Worm (Caenorhabditis elegans): ENCODE data around the gene T12D8.5.

The T12D8.5 gene

ce11 chrIII:13640003-13640499 is 13.5 kb upstream of the T12D8.5 start:
- TF ChIP-seq lin-54 (GFP tag; optimal IDR thresholded peaks at IDR 0.05) (no peak), unc-62 (GFP tag; optimal IDR thresholded peaks at IDR 0.05) (no peak), zfh-2 (GFP tag; conservative IDR thresholded peaks at IDR 0.05) (peak; percentile 61), F49E8.2 (tag; optimal IDR thresholded peaks at IDR 0.05; ENCODE audit: insufficient read depth) (no peak), D2030.7 (GFP tag; IDR thresholded peaks at IDR 0.05) (no peak), egrh-3 (GFP tag; IDR thresholded peaks at IDR 0.05) (peak; percentile 21; the same call in 1 of the 2 replicates), sdz-38 (tag; optimal IDR thresholded peaks at IDR 0.05) (no peak)

DNA sequence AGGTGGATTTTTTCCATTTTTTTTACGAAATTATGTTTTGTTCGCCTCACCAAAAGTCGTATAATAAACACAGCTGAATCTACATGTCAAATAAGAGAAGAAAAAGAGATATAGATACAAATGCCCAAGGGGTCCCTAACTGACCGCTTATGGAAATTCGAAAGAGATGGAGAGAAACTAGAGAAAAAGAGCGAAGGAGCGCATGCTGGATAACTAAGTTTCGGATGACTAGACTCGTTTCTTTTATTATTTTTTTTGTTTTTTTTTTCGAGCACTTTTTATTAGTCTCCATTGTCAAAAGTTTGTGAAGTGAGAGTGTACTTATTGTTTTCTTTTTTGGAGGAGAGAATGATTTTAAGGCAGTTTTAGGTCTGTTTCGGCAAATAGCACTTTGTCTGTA is 11.1 kb upstream of the T12D8.5 start:
- TF ChIP-seq lsy-27 (tag; optimal IDR thresholded peaks at IDR 0.05; ENCODE audit: borderline replicate concordance, insufficient read depth) = no peak
- no peak for TF ChIP-seq F33H1.4 (GFP tag; IDR thresholded peaks at IDR 0.05)
- no peak for TF ChIP-seq hmg-1.2 (GFP tag; IDR thresholded peaks at IDR 0.05)
- no peak for TF ChIP-seq B0261.1 (tag; optimal IDR thresholded peaks at IDR 0.05)
- no peak for TF ChIP-seq snpc-3.4 (tag; optimal IDR thresholded peaks at IDR 0.05)
- TF ChIP-seq somi-1 (GFP tag; optimal IDR thresholded peaks at IDR 0.05) = no peak
- no peak for TF ChIP-seq nhr-27 (tag; optimal IDR thresholded peaks at IDR 0.05)
- TF ChIP-seq B0336.3 (GFP tag; IDR thresholded peaks at IDR 0.05) = no peak
- TF ChIP-seq athp-1 (tag; optimal IDR thresholded peaks at IDR 0.05) = no peak
- no peak for TF ChIP-seq T07F8.4 (tag; optimal IDR thresholded peaks at IDR 0.05)
- no peak for TF ChIP-seq mcd-1 (GFP tag; IDR thresholded peaks at IDR 0.05)
- no peak for TF ChIP-seq lin-35 (GFP tag; optimal IDR thresholded peaks at IDR 0.05)
- no peak for TF ChIP-seq ztf-22 (GFP tag; optimal IDR thresholded peaks at IDR 0.05)
- TF ChIP-seq attf-3 (GFP tag; conservative IDR thresholded peaks at IDR 0.05) = no peak
- TF ChIP-seq lir-1 (GFP tag; conservative IDR thresholded peaks at IDR 0.05) = no peak
- no peak for TF ChIP-seq lag-1 (GFP tag; IDR thresholded peaks at IDR 0.05)
- TF ChIP-seq tlf-1 (GFP tag; optimal IDR thresholded peaks at IDR 0.05) = no peak
- no peak for TF ChIP-seq B0019.2 (GFP tag; conservative IDR thresholded peaks at IDR 0.05)

DNA sequence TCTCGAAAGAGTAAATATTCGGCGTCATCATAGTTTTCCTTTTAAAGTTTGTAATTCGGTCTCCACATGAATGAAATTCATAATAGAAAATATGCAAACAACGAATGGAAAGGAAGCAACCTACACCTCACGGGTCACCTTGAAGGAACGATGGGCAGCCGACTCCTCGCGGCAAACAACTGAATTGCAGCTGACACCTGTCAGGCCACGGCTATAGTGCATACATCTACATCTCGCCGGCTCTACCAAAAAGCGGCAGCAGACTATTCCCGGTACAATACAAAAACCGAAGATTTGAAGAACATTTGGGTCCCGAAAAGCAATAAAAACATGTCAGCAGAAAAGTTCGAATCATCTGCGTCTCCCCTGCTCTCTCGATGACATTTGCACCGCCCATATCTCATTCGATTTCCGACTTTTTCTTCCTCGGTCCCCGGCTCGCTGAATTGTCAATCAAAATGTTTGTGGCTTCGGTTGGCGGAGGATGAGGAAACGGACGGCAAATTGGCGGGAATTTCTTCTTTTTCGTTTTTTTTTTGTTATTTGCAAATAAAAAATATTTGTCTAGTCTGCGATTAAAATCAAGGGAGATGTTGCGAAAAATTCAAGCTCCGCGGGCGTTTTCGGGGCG is 9.3 kb upstream of the T12D8.5 start:
- TF ChIP-seq cebp-2 (GFP tag; IDR thresholded peaks at IDR 0.05) = 0 out of 2 replicates have a peak, but pooled peaks have one; percentile 37
- TF ChIP-seq snpc-4 (GFP tag; optimal IDR thresholded peaks at IDR 0.05) = no peak
- TF ChIP-seq snpc-4 (tag; optimal IDR thresholded peaks at IDR 0.05) = peak in 2 of 4 experiments; percentile 17 to 51
- no peak for TF ChIP-seq Y95B8A.8 (GFP tag; IDR thresholded peaks at IDR 0.05)
- TF ChIP-seq nhr-27 (tag; optimal IDR thresholded peaks at IDR 0.05) = no peak
- peak in 1 of 3 experiments; percentile 21 for TF ChIP-seq lin-35 (GFP tag; optimal IDR thresholded peaks at IDR 0.05)
- TF ChIP-seq zfh-2 (GFP tag; conservative IDR thresholded peaks at IDR 0.05) = peak; percentile 70
- TF ChIP-seq ztf-25 (GFP tag; IDR thresholded peaks at IDR 0.05) = no peak

DNA sequence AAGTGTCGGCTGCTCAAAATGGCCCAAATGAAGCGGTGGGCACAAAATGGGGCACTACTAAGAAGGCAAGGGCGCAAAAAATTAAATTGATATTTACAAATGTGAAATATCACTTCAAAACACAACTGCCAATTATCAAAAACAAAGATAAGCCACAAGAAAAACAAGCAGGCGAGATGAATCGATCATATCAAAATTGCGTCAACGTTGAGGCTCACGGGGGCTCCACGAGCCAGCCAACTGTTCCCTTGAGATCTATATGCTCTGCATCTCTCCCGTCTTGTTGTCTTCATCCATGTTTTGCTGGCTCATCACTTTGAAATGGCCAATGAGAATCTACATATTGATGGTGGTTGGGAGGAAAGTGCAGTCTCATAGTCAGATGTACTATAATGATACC is 8.6 kb upstream of the T12D8.5 start:
- TF ChIP-seq aptf-2 (GFP tag; conservative IDR thresholded peaks at IDR 0.05) (no peak), snpc-4 (GFP tag; optimal IDR thresholded peaks at IDR 0.05) (no peak), snpc-4 (tag; optimal IDR thresholded peaks at IDR 0.05) (peak in 1 of 4 experiments; percentile 1), ama-1 (optimal IDR thresholded peaks at IDR 0.05) (no peak), ama-1 (GFP tag; optimal IDR thresholded peaks at IDR 0.05) (no peak)
